Worm (Caenorhabditis elegans): ENCODE results near the gene nhr-260.

DNA sequence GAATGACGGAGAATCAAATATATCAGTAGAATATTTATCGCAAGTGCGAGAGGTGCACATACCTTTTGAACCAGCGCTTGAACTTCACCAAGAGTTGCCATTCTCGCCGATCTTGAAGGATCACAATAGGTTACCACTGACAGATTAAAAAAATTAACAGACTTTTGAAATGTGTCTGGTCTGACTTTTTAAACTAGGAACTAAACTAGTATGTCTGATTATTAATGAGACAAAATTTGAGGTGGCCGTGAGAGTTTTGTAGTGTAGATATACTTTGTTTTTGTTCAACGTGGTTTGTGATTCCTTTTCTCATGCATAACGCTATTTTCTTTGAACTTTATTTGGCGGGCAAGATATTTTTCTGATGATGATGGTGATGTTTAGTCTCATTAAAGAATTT is 10.4 kb upstream of the nhr-260 start, which contains the start of gene str-240:
- TF ChIP-seq him-1 (tag; optimal IDR thresholded peaks at IDR 0.05) (no peak), W03F9.2 (tag; optimal IDR thresholded peaks at IDR 0.05) (no peak), dao-5 (tag; optimal IDR thresholded peaks at IDR 0.05) (no peak)
